Fruit fly (Drosophila melanogaster) whole organism, wandering third instar larva: ENCODE results near the gene CG34181.
A peak's percentile ranks its signal among the peaks of the same experiment; 100 is the strongest.

ENCODE experiments used
- CG32264 ChIP-seq: fragments of 200-800 bp; sonication (Bioruptor generic); optimal IDR thresholded peaks from 2 replicates; lab custom pipeline; 2016; ENCODE audit warnings: missing biosample characterization, missing genetic modification characterization
- CrebA ChIP-seq: fragments of 200-800 bp; sonication (Bioruptor generic); optimal IDR thresholded peaks from 2 replicates; lab custom pipeline; 2016; ENCODE audit warnings: missing biosample characterization, mild to moderate bottlenecking, missing genetic modification characterization, borderline replicate concordance
- Dfd ChIP-seq: fragments of >200 bp; optimal IDR thresholded peaks from 2 replicates; lab custom pipeline; 2017; ENCODE audit warnings: missing biosample characterization, missing genetic modification characterization
- Dif ChIP-seq: fragments of 200-275, 200-300 bp; sonication (Bioruptor generic); optimal IDR thresholded peaks from 2 replicates; lab custom pipeline; 2018; ENCODE audit warnings: missing biosample characterization, missing genetic modification characterization; ENCODE audit not compliant: partially characterized antibody
- Hr78 ChIP-seq: fragments of >200 bp; optimal IDR thresholded peaks from 2 replicates; lab custom pipeline; 2017; ENCODE audit warnings: missing biosample characterization, missing genetic modification characterization
- Vsx2 ChIP-seq: fragments of 200-300, 225-300 bp; sonication (Bioruptor generic); optimal IDR thresholded peaks from 2 replicates; lab custom pipeline; 2018; ENCODE audit warnings: missing biosample characterization, missing genetic modification characterization; ENCODE audit not compliant: partially characterized antibody
- dl ChIP-seq, 2 experiments: fragments of 175-275, 200-275 bp in 1 of 2; fragments of 200-275 bp in 1 of 2; sonication (Bioruptor generic); optimal IDR thresholded peaks; lab custom pipeline; 2018; ENCODE audit warnings: mild to moderate bottlenecking in 2 of 2, missing biosample characterization in 2 of 2, missing genetic modification characterization in 2 of 2, moderate library complexity in 2 of 2; ENCODE audit not compliant: partially characterized antibody in 2 of 2, insufficient read depth in 1 of 2

The CG34181 gene

dm6 chr2L:9416244-9416758 lies 48.9 kb downstream of the CG34181 start, which contains the start of gene Mco1:
TSS of gene Mco1 (plus strand) at chr2L:9416588.
- TF ChIP-seq Vsx2 (GFP tag; lab: Kevin White, UChicago) (no peak), CrebA (GFP tag; lab: Kevin White, UChicago) (no peak), Dfd (GFP tag; lab: Kevin White, UChicago) (no peak), dl (GFP tag; optimal IDR thresholded peaks at IDR 0.05; lab: Kevin White, UChicago; ENCODE audit: insufficient read depth in 1 of 2, partially characterized antibody in 2 of 2) (peak in 1 of 2 experiments; percentile 30), Dif (GFP tag; lab: Kevin White, UChicago) (peak; percentile 45), Hr78 (GFP tag; lab: Kevin White, UChicago) (no peak), CG32264 (GFP tag; lab: Kevin White, UChicago) (no peak)
